Worm (Caenorhabditis elegans) whole organism, dauer: Measurements from ENCODE around the gene C54D1.7.

Experiments
- unc-62 ChIP-seq: sonication (generic microtip); optimal IDR thresholded peaks from 2 replicates; lab custom pipeline; 2017; ENCODE audit warnings: missing biosample characterization, missing genetic modification reagents, missing genetic modification characterization

Gene C54D1.7

ce11 chrX:7153460-7153859, 2.4 kb downstream of the C54D1.7 start:
- TF ChIP-seq unc-62 (GFP tag; lab: Kevin White, UChicago), result no peak

ce11 chrX:7151976-7152528, 3.8 kb downstream of the C54D1.7 start:
- no peak for TF ChIP-seq unc-62 (GFP tag; lab: Kevin White, UChicago)

- no peak for TF ChIP-seq unc-62 (GFP tag; lab: Kevin White, UChicago)
Measured at ce11 chrX:7151189-7151857, 4.5 kb downstream of the C54D1.7 start, which contains the start of gene lam-2. Gene lam-2, minus strand, starts transcription at chrX:7151239.

- no peak for TF ChIP-seq unc-62 (GFP tag; lab: Kevin White, UChicago)
Measured at ce11 chrX:7149670-7150069, 6.2 kb downstream of the C54D1.7 start.

ce11 chrX:7143515-7143914, 12.3 kb downstream of the C54D1.7 start, which contains the start of gene alh-10:
Gene alh-10, minus strand, starts transcription at chrX:7143641.
- no peak for TF ChIP-seq unc-62 (GFP tag; lab: Kevin White, UChicago)

ce11 chrX:7140682-7141254, 15.1 kb downstream of the C54D1.7 start:
- TF ChIP-seq unc-62 (GFP tag; lab: Kevin White, UChicago), result no peak

- no peak for TF ChIP-seq unc-62 (GFP tag; lab: Kevin White, UChicago)
Measured at ce11 chrX:7139614-7140013, 16.2 kb downstream of the C54D1.7 start, which contains the start of gene clec-86. Gene clec-86, plus strand, starts transcription at chrX:7139875.

ce11 chrX:7131206-7131605, 24.6 kb downstream of the C54D1.7 start:
- no peak for TF ChIP-seq unc-62 (GFP tag; lab: Kevin White, UChicago)

- TF ChIP-seq unc-62 (GFP tag; lab: Kevin White, UChicago), result no peak
Measured at ce11 chrX:7129460-7129859, 26.4 kb downstream of the C54D1.7 start.

ce11 chrX:7128615-7129014, 27.2 kb downstream of the C54D1.7 start:
- TF ChIP-seq unc-62 (GFP tag; lab: Kevin White, UChicago), result no peak

- no peak for TF ChIP-seq unc-62 (GFP tag; lab: Kevin White, UChicago)
Measured at ce11 chrX:7126348-7126747, 29.5 kb downstream of the C54D1.7 start, which contains the start of gene ist-1. Gene ist-1, plus strand, starts transcription at chrX:7126648.

ce11 chrX:7125178-7125577, 30.7 kb downstream of the C54D1.7 start:
- no peak for TF ChIP-seq unc-62 (GFP tag; lab: Kevin White, UChicago)

ce11 chrX:7124044-7124443, 31.8 kb downstream of the C54D1.7 start:
- no peak for TF ChIP-seq unc-62 (GFP tag; lab: Kevin White, UChicago)

- TF ChIP-seq unc-62 (GFP tag; lab: Kevin White, UChicago), result no peak
Measured at ce11 chrX:7122655-7123054, 33.2 kb downstream of the C54D1.7 start.

ce11 chrX:7116896-7117295, 38.9 kb downstream of the C54D1.7 start, which contains the start of gene hen-1:
Gene hen-1, minus strand, starts transcription at chrX:7116996.
- TF ChIP-seq unc-62 (GFP tag; lab: Kevin White, UChicago), result no peak

- no peak for TF ChIP-seq unc-62 (GFP tag; lab: Kevin White, UChicago)
Measured at ce11 chrX:7112589-7112988, 43.2 kb downstream of the C54D1.7 start, which contains the start of gene C36B7.1. Gene C36B7.1, plus strand, starts transcription at chrX:7112889.
